Fruit fly (Drosophila melanogaster): ENCODE results near the gene CG18418.

dm6 chr3L:4698032-4698431 is 8.2 kb upstream of the CG18418 start:
- TF ChIP-seq ttk (optimal IDR thresholded peaks at IDR 0.05) = no peak
- no peak for TF ChIP-seq h (optimal IDR thresholded peaks at IDR 0.05)
- TF ChIP-seq psq (optimal IDR thresholded peaks at IDR 0.05) = no peak
- TF ChIP-seq Myc (optimal IDR thresholded peaks at IDR 0.05) = no peak
- TF ChIP-seq insv (optimal IDR thresholded peaks at IDR 0.05) = no peak

Data from Kc167 (cell line).